Worm (Caenorhabditis elegans) whole organism, early embryonic: ENCODE measurements around the gene nkb-3.

Source experiments
- B0310.2 ChIP-seq: sonication (generic microtip); optimal IDR thresholded peaks from 2 replicates; lab custom pipeline; 2016; ENCODE audit warnings: mild to moderate bottlenecking, missing genetic modification characterization, missing compliant biosample characterization
- F13C5.2 ChIP-seq: sonication (generic microtip); optimal IDR thresholded peaks from 2 replicates; lab custom pipeline; 2017; ENCODE audit warnings: mild to moderate bottlenecking, missing genetic modification characterization, inconsistent platforms, missing compliant biosample characterization
- aly-1 ChIP-seq: sonication (generic microtip); optimal IDR thresholded peaks from 2 replicates; lab custom pipeline; 2016; ENCODE audit warnings: missing genetic modification characterization, missing compliant biosample characterization
- ama-1 ChIP-seq: fragments of 150-350 bp; optimal IDR thresholded peaks from 2 replicates; lab custom pipeline; 2014
- ceh-13 ChIP-seq: fragments of 200-800 bp; sonication (Bioruptor generic); optimal IDR thresholded peaks from 2 replicates; lab custom pipeline; 2018; ENCODE audit warnings: mild to moderate bottlenecking, missing genetic modification characterization, missing compliant biosample characterization
- ceh-36 ChIP-seq: sonication (generic microtip); optimal IDR thresholded peaks from 2 replicates; lab custom pipeline; 2016; ENCODE audit warnings: missing genetic modification characterization, inconsistent platforms, missing compliant biosample characterization
- ets-7 ChIP-seq: sonication (generic microtip); optimal IDR thresholded peaks from 2 replicates; lab custom pipeline; 2016; ENCODE audit warnings: missing genotype, missing genetic modification characterization, missing compliant biosample characterization
- flt-1 ChIP-seq: fragments of 200-800 bp; sonication (Bioruptor generic); IDR thresholded peaks from 2 replicates; pipeline ENCODE4 v1.3.6; 2022; ENCODE audit warnings: missing genetic modification characterization, missing compliant biosample characterization
- hmbx-1 ChIP-seq: sonication (generic microtip); optimal IDR thresholded peaks from 2 replicates; lab custom pipeline; 2016; ENCODE audit warnings: mild to moderate bottlenecking, missing genetic modification characterization, missing compliant biosample characterization
- hmg-4 ChIP-seq: fragments of 200-800 bp; sonication (Bioruptor generic); optimal IDR thresholded peaks from 2 replicates; lab custom pipeline; 2018; ENCODE audit warnings: mild to moderate bottlenecking, missing genetic modification characterization, missing compliant biosample characterization
- hnd-1 ChIP-seq: sonication (generic microtip); optimal IDR thresholded peaks from 2 replicates; lab custom pipeline; 2016; ENCODE audit warnings: missing genetic modification characterization, missing compliant biosample characterization
- pes-1 ChIP-seq: fragments of 200-800 bp; sonication (Bioruptor generic); IDR thresholded peaks from 2 replicates; pipeline ENCODE4 v1.3.6; 2022; ENCODE audit warnings: missing genetic modification reagents, missing genetic modification characterization, missing compliant biosample characterization
- scrt-1 ChIP-seq: fragments of 200-800 bp; sonication (Bioruptor generic); IDR thresholded peaks from 2 replicates; pipeline ENCODE4 v1.3.6; 2022; ENCODE audit warnings: missing genetic modification characterization, missing compliant biosample characterization
- sea-1 ChIP-seq: fragments of 200-800 bp; sonication (Bioruptor generic); conservative IDR thresholded peaks from 2 replicates; pipeline ENCODE4 v1.3.6; 2022; ENCODE audit warnings: missing genetic modification characterization, missing compliant biosample characterization
- tbx-11 ChIP-seq: fragments of 200-800 bp; sonication (Bioruptor generic); IDR thresholded peaks from 2 replicates; pipeline ENCODE4 v1.3.6; 2022; ENCODE audit warnings: missing genetic modification characterization, missing compliant biosample characterization
- tbx-37 ChIP-seq: fragments of 200-800 bp; sonication (Bioruptor generic); conservative IDR thresholded peaks from 2 replicates; pipeline ENCODE4 v1.3.6; 2022; ENCODE audit warnings: missing genetic modification reagents, missing genetic modification characterization, missing compliant biosample characterization
- tra-4 ChIP-seq: sonication (generic microtip); optimal IDR thresholded peaks from 2 replicates; lab custom pipeline; 2017; ENCODE audit warnings: missing genetic modification characterization, missing compliant biosample characterization

nkb-3 gene

ce11 chrX:13746231-13746630, 24.1 kb downstream of the nkb-3 start:
- TF ChIP-seq tbx-11 (GFP tag; lab: Robert Waterston, UW), result no peak
- no peak for TF ChIP-seq hmg-4 (GFP tag; lab: Kevin White, UChicago)
- no peak for TF ChIP-seq flt-1 (GFP tag; lab: Robert Waterston, UW)
- TF ChIP-seq scrt-1 (GFP tag; lab: Robert Waterston, UW), result no peak
- no peak for TF ChIP-seq tbx-37 (GFP tag; lab: Robert Waterston, UW)
- no peak for TF ChIP-seq ama-1 (lab: Kevin White, UChicago)
- no peak for TF ChIP-seq ets-7 (tag; lab: Kevin White, UChicago)
- TF ChIP-seq pes-1, result no peak
- no peak for TF ChIP-seq ceh-36
- TF ChIP-seq aly-1 (tag; lab: Kevin White, UChicago), result no peak
- no peak for TF ChIP-seq B0310.2 (tag; lab: Kevin White, UChicago)
- no peak for TF ChIP-seq tra-4
- TF ChIP-seq F13C5.2 (tag; lab: Kevin White, UChicago), result no peak
- TF ChIP-seq hmbx-1 (tag; lab: Kevin White, UChicago), result no peak
- no peak for TF ChIP-seq ceh-13 (GFP tag; lab: Kevin White, UChicago)
- TF ChIP-seq sea-1 (GFP tag; lab: Robert Waterston, UW), result no peak
- TF ChIP-seq hnd-1, result no peak

ce11 chrX:13745558-13745957, 24.8 kb downstream of the nkb-3 start:
- TF ChIP-seq F13C5.2 (tag; lab: Kevin White, UChicago), result no peak
- TF ChIP-seq ceh-13 (GFP tag; lab: Kevin White, UChicago), result no peak

- TF ChIP-seq pes-1 (no peak), tbx-37 (GFP tag; lab: Robert Waterston, UW) (no peak), B0310.2 (tag; lab: Kevin White, UChicago) (no peak), ets-7 (tag; lab: Kevin White, UChicago) (no peak), tbx-11 (GFP tag; lab: Robert Waterston, UW) (no peak), hmbx-1 (tag; lab: Kevin White, UChicago) (no peak), tra-4 (no peak), scrt-1 (GFP tag; lab: Robert Waterston, UW) (no peak), hnd-1 (no peak), hmg-4 (GFP tag; lab: Kevin White, UChicago) (no peak), flt-1 (GFP tag; lab: Robert Waterston, UW) (no peak), ama-1 (lab: Kevin White, UChicago) (no peak), ceh-36 (no peak), ceh-13 (GFP tag; lab: Kevin White, UChicago) (no peak), F13C5.2 (tag; lab: Kevin White, UChicago) (no peak)
Measured at ce11 chrX:13744543-13745113, 25.7 kb downstream of the nkb-3 start.

- TF ChIP-seq ceh-36 (no peak), ceh-13 (GFP tag; lab: Kevin White, UChicago) (no peak), hmbx-1 (tag; lab: Kevin White, UChicago) (no peak)
Measured at ce11 chrX:13743371-13743770, 27.0 kb downstream of the nkb-3 start.

ce11 chrX:13739125-13739820, 31.1 kb downstream of the nkb-3 start:
- TF ChIP-seq hnd-1 (no peak), hmg-4 (GFP tag; lab: Kevin White, UChicago) (no peak), B0310.2 (tag; lab: Kevin White, UChicago) (no peak), tra-4 (no peak), ama-1 (lab: Kevin White, UChicago) (no peak), ceh-36 (no peak), ets-7 (tag; lab: Kevin White, UChicago) (no peak), flt-1 (GFP tag; lab: Robert Waterston, UW) (no peak), aly-1 (tag; lab: Kevin White, UChicago) (no peak), ceh-13 (GFP tag; lab: Kevin White, UChicago) (no peak), scrt-1 (GFP tag; lab: Robert Waterston, UW) (no peak), hmbx-1 (tag; lab: Kevin White, UChicago) (no peak), F13C5.2 (tag; lab: Kevin White, UChicago) (no peak), sea-1 (GFP tag; lab: Robert Waterston, UW) (no peak), tbx-11 (GFP tag; lab: Robert Waterston, UW) (no peak), tbx-37 (GFP tag; lab: Robert Waterston, UW) (no peak), pes-1 (no peak)

- no peak for TF ChIP-seq scrt-1 (GFP tag; lab: Robert Waterston, UW)
- TF ChIP-seq flt-1 (GFP tag; lab: Robert Waterston, UW), result no peak
- no peak for TF ChIP-seq hnd-1
- TF ChIP-seq tra-4, result no peak
- no peak for TF ChIP-seq sea-1 (GFP tag; lab: Robert Waterston, UW)
- no peak for TF ChIP-seq pes-1
- TF ChIP-seq aly-1 (tag; lab: Kevin White, UChicago), result no peak
- no peak for TF ChIP-seq B0310.2 (tag; lab: Kevin White, UChicago)
- TF ChIP-seq F13C5.2 (tag; lab: Kevin White, UChicago), result no peak
- TF ChIP-seq hmg-4 (GFP tag; lab: Kevin White, UChicago), result no peak
- no peak for TF ChIP-seq tbx-37 (GFP tag; lab: Robert Waterston, UW)
- no peak for TF ChIP-seq ceh-13 (GFP tag; lab: Kevin White, UChicago)
- TF ChIP-seq ets-7 (tag; lab: Kevin White, UChicago), result no peak
- no peak for TF ChIP-seq ceh-36
- TF ChIP-seq ama-1 (lab: Kevin White, UChicago), result no peak
- no peak for TF ChIP-seq tbx-11 (GFP tag; lab: Robert Waterston, UW)
- no peak for TF ChIP-seq hmbx-1 (tag; lab: Kevin White, UChicago)
Measured at ce11 chrX:13736679-13737078, 33.7 kb downstream of the nkb-3 start.
